Worm (Caenorhabditis elegans): ENCODE data around the gene M03F4.6.

- no peak for TF ChIP-seq nhr-11 (tag; optimal IDR thresholded peaks at IDR 0.05)
- TF ChIP-seq pha-4 (tag; optimal IDR thresholded peaks at IDR 0.05), result no peak
- no peak for TF ChIP-seq lin-11 (tag; optimal IDR thresholded peaks at IDR 0.05)
- TF ChIP-seq pat-9 (tag; optimal IDR thresholded peaks at IDR 0.05), result no peak
These were observed 5.4 kb upstream of the M03F4.6 start for ce11 chrX:4974486-4974885.
